Fruit fly (Drosophila melanogaster) whole organism: ENCODE measurements around the gene Ugt49B2.

Experiments used
- Dll ChIP-seq: fragments of >200 bp; optimal IDR thresholded peaks from 2 replicates; lab custom pipeline; 2017
- usp ChIP-seq: fragments of >200 bp; optimal IDR thresholded peaks from 2 replicates; lab custom pipeline; 2017; ENCODE audit warnings: missing biosample characterization, missing genetic modification characterization, mixed read lengths

DNA sequence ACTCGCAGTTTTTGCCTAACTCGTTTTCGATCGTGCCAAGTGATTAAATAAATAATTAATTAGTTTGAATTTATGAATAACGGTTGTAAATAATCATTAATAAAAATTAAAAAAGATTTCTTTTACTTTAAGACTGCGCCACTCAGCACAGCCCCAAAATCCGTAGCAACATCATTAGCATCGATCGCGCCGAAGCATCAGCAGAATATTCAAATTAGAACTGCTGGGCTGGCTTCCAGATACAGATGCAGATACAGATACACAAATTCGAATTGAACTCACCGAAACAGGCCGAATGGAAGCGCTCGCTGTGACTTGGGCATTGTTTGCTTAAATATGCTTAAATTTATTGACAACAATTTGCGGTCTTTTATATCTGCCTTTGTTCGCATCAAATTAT lies 41.2 kb upstream of the Ugt49B2 start:
- TF ChIP-seq Dll (no peak), usp (no peak)
